Fruit fly (Drosophila melanogaster): ENCODE measurements around the gene CG14265.

CG14265 gene

dm6 chrX:3281958-3282357, 45.5 kb upstream of the CG14265 start (continued):
- TF ChIP-seq Ets65A (GFP tag) (no peak), CG2889 (GFP tag; IDR thresholded peaks at IDR 0.05) (no peak), Atf-2 (GFP tag; optimal IDR thresholded peaks at IDR 0.05) (no peak), CG9215 (GFP tag; IDR thresholded peaks at IDR 0.05) (no peak), klu (GFP tag; IDR thresholded peaks at IDR 0.05) (no peak), CG16863 (GFP tag; optimal IDR thresholded peaks at IDR 0.05) (no peak), CHES-1-like (GFP tag; optimal IDR thresholded peaks at IDR 0.05) (no peak), E2f2 (GFP tag; IDR thresholded peaks at IDR 0.05) (no peak), CG12104 (GFP tag; optimal IDR thresholded peaks at IDR 0.05) (no peak), ap (GFP tag; IDR thresholded peaks at IDR 0.05) (no peak), CG11560 (tag; IDR thresholded peaks at IDR 0.05) (no peak), dmrt99B (tag; optimal IDR thresholded peaks at IDR 0.05) (no peak), vvl (GFP tag; IDR thresholded peaks at IDR 0.05) (no peak), CG15514 (GFP tag; optimal IDR thresholded peaks at IDR 0.05) (peak; percentile 53), PHDP (tag; optimal IDR thresholded peaks at IDR 0.05) (peak; percentile 28), Hand (GFP tag; optimal IDR thresholded peaks at IDR 0.05) (no peak), Dbx (GFP tag; IDR thresholded peaks at IDR 0.05) (no peak; the same call in 2 of the 3 replicates), CG10147 (GFP tag; optimal IDR thresholded peaks at IDR 0.05) (no peak), vfl (GFP tag; optimal IDR thresholded peaks at IDR 0.05) (no peak), mam (GFP tag; optimal IDR thresholded peaks at IDR 0.05) (no peak), ERR (GFP tag; optimal IDR thresholded peaks at IDR 0.05) (no peak), nom (GFP tag; optimal IDR thresholded peaks at IDR 0.05) (no peak), stc (GFP tag; IDR thresholded peaks at IDR 0.05) (no peak), tx (GFP tag; optimal IDR thresholded peaks at IDR 0.05) (no peak), vnd (GFP tag; IDR thresholded peaks at IDR 0.05; ENCODE audit: partially characterized antibody) (no peak), CG15601 (tag; optimal IDR thresholded peaks at IDR 0.05) (no peak), p53 (GFP tag; optimal IDR thresholded peaks at IDR 0.05) (no peak), Hmr (GFP tag; optimal IDR thresholded peaks at IDR 0.05) (peak; percentile 70), maf-S (GFP tag; optimal IDR thresholded peaks at IDR 0.05) (no peak), CG3281 (GFP tag; optimal IDR thresholded peaks at IDR 0.05) (peak; percentile 60), bowl (GFP tag; IDR thresholded peaks at IDR 0.05) (no peak), CG14860 (GFP tag; IDR thresholded peaks at IDR 0.05; ENCODE audit: partially characterized antibody) (no peak), Hmx (GFP tag; optimal IDR thresholded peaks at IDR 0.05) (no peak), ken (GFP tag; IDR thresholded peaks at IDR 0.05) (no peak), Dip2 (GFP tag; IDR thresholded peaks at IDR 0.05) (no peak), CG31365 (tag; optimal IDR thresholded peaks at IDR 0.05) (no peak), Jarid2 (GFP tag; optimal IDR thresholded peaks at IDR 0.05) (no peak), mld (GFP tag; IDR thresholded peaks at IDR 0.05; ENCODE audit: partially characterized antibody) (no peak), Lim3 (GFP tag; IDR thresholded peaks at IDR 0.05) (no peak), Dad (GFP tag; optimal IDR thresholded peaks at IDR 0.05) (no peak), slbo (GFP tag; IDR thresholded peaks at IDR 0.05) (no peak), Sox100B (GFP tag; optimal IDR thresholded peaks at IDR 0.05) (no peak), pita (GFP tag; optimal IDR thresholded peaks at IDR 0.05) (no peak), Fer3 (tag; optimal IDR thresholded peaks at IDR 0.05) (peak; percentile 53), hkb (optimal IDR thresholded peaks at IDR 0.05) (no peak), hkb (GFP tag; IDR thresholded peaks at IDR 0.05) (no peak), fd102C (GFP tag; optimal IDR thresholded peaks at IDR 0.05) (no peak), Dll (GFP tag; IDR thresholded peaks at IDR 0.05; ENCODE audit: partially characterized antibody) (no peak), D19A (tag; optimal IDR thresholded peaks at IDR 0.05) (no peak), sr (GFP tag; IDR thresholded peaks at IDR 0.05) (no peak), caup (GFP tag; optimal IDR thresholded peaks at IDR 0.05; ENCODE audit: severe bottlenecking) (peak; percentile 67), schlank (tag; optimal IDR thresholded peaks at IDR 0.05) (peak; percentile 31)
